Worm (Caenorhabditis elegans) whole organism, mixed stage, embryonic: ENCODE data around the gene dlat-1.

Experiments used
- ces-1 ChIP-seq: fragments of 150-350 bp; optimal IDR thresholded peaks from 2 replicates; lab custom pipeline; 2014; ENCODE audit warnings: missing biosample characterization, missing genetic modification reagents, missing genetic modification characterization
- elt-1 ChIP-seq: sonication (generic microtip); optimal IDR thresholded peaks from 2 replicates; lab custom pipeline; 2017; ENCODE audit warnings: missing genetic modification characterization, mild to moderate bottlenecking, missing compliant biosample characterization, antibody characterized with exemption, moderate library complexity, borderline replicate concordance; ENCODE audit not compliant: insufficient read depth
- elt-3 ChIP-seq: fragments of 150-350 bp; optimal IDR thresholded peaks from 2 replicates; lab custom pipeline; 2014; ENCODE audit warnings: missing biosample characterization, missing genetic modification characterization
- nhr-12 ChIP-seq: fragments of 150-350 bp; optimal IDR thresholded peaks from 2 replicates; lab custom pipeline; 2014; ENCODE audit warnings: missing biosample characterization, missing genetic modification characterization
- unc-62 ChIP-seq: fragments of 150-350 bp; optimal IDR thresholded peaks from 2 replicates; lab custom pipeline; 2014; ENCODE audit warnings: missing biosample characterization, missing genetic modification reagents, missing genetic modification characterization
- ztf-11 ChIP-seq: fragments of 150-350 bp; optimal IDR thresholded peaks from 2 replicates; lab custom pipeline; 2014; ENCODE audit warnings: missing biosample characterization, missing genetic modification characterization

DNA sequence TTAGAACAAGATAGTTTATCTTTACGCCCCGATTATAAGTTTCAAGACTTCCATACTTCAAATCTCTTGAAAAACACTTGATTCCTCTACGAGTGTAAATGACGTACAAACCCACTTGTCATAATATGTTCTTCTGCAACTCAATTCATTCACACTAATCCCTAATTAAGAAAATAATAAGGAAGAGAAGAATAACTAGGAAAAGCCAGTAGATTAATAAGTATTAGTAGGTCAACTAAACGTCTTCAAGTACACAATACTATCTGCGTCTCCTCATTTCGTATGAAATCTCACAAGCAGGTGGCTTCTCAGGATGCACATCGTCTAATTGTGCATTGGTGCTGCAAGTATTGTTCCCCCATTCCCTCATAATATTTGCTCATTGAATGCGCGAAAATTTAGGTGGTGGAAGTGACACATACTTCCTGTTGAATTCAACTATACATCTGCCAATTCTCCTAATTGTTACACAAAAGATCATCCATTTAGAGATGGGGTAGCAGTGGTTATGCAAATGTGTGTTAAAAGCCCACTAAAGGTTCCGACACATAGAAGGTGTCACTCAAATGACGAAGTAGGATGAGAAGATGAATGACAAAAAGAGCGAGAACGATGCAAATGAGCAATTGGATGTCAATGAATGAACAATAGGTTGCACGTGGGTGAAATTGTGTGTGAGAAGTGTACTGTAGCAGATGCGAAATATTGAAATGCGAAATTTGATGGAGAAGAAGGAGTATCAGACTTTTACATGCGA, 19.8 kb downstream of the dlat-1 start:
- no peak for TF ChIP-seq elt-1 (tag; lab: Kevin White, UChicago)
- TF ChIP-seq ztf-11 (tag; lab: Kevin White, UChicago) = no peak
- no peak for TF ChIP-seq elt-3 (tag; lab: Kevin White, UChicago)
- TF ChIP-seq nhr-12 (tag; lab: Kevin White, UChicago) = no peak
- peak; percentile 59 for TF ChIP-seq ces-1 (GFP tag; lab: Kevin White, UChicago)
- no peak for TF ChIP-seq unc-62 (GFP tag; lab: Kevin White, UChicago)
